Fruit fly (Drosophila melanogaster) whole organism, embryonic: ENCODE results near the gene Pgant7.

Source experiments
- CG10209 ChIP-seq: fragments of 200-800 bp; sonication (Bioruptor generic); optimal IDR thresholded peaks from 3 replicates; lab custom pipeline; 2017; ENCODE audit warnings: missing biosample characterization, mild to moderate bottlenecking, missing genetic modification characterization, missing genetic modification reagents
- CG10654 ChIP-seq: fragments of 200-800 bp; sonication (Bioruptor generic); optimal IDR thresholded peaks from 2 replicates; lab custom pipeline; 2016; ENCODE audit warnings: missing biosample characterization, missing genetic modification characterization
- CG13894 ChIP-seq: fragments of 200-800 bp; sonication (Bioruptor generic); optimal IDR thresholded peaks from 3 replicates; lab custom pipeline; 2018; ENCODE audit warnings: missing biosample characterization, mild to moderate bottlenecking, missing genetic modification characterization, moderate library complexity
- CG14014 ChIP-seq: fragments of 200-800 bp; sonication (Bioruptor generic); IDR thresholded peaks from 2 replicates; pipeline ENCODE4 v1.3.6; 2022; ENCODE audit warnings: missing biosample characterization, missing genetic modification characterization
- CG14441 ChIP-seq: fragments of 200-800 bp; sonication (Bioruptor generic); IDR thresholded peaks from 2 replicates; pipeline ENCODE4 v1.3.6; 2022; ENCODE audit warnings: missing biosample characterization, missing genetic modification characterization
- CG15011 ChIP-seq: fragments of 200-800 bp; sonication (Bioruptor generic); optimal IDR thresholded peaks from 3 replicates; lab custom pipeline; 2018; ENCODE audit warnings: missing biosample characterization, mild to moderate bottlenecking, missing genetic modification characterization
- CG1529 ChIP-seq: fragments of 200-800 bp; sonication (Bioruptor generic); optimal IDR thresholded peaks from 3 replicates; lab custom pipeline; 2018; ENCODE audit warnings: missing biosample characterization, missing genetic modification characterization
- CG15514 ChIP-seq: fragments of 200-800 bp; sonication (Bioruptor generic); optimal IDR thresholded peaks from 3 replicates; lab custom pipeline; 2017; ENCODE audit warnings: missing biosample characterization, missing genetic modification characterization, mild to moderate bottlenecking, moderate library complexity, missing genetic modification reagents
- CG17568 ChIP-seq: fragments of 200-800 bp; sonication (Bioruptor generic); optimal IDR thresholded peaks from 2 replicates; lab custom pipeline; 2018; ENCODE audit warnings: missing biosample characterization, mild to moderate bottlenecking, missing genetic modification characterization, moderate library complexity
- CG2678 ChIP-seq: fragments of 200-800 bp; sonication (Bioruptor generic); optimal IDR thresholded peaks from 3 replicates; lab custom pipeline; 2019; ENCODE audit warnings: missing biosample characterization, mild to moderate bottlenecking, missing genetic modification characterization, moderate library complexity
- CG31224 ChIP-seq: fragments of 200-800 bp; sonication (Bioruptor generic); IDR thresholded peaks from 2 replicates; pipeline ENCODE4 v1.3.6; 2022; ENCODE audit warnings: missing biosample characterization, missing genetic modification characterization
- CG31441 ChIP-seq: fragments of 200-800 bp; sonication (Bioruptor generic); IDR thresholded peaks from 2 replicates; pipeline ENCODE4 v1.3.6; 2022; ENCODE audit warnings: missing biosample characterization, missing genetic modification characterization
- CG3847 ChIP-seq: fragments of 200-800 bp; sonication (Bioruptor generic); IDR thresholded peaks from 2 replicates; pipeline ENCODE4 v1.3.6; 2022; ENCODE audit warnings: missing biosample characterization, missing genetic modification characterization
- CG4730 ChIP-seq: fragments of 200-800 bp; sonication (Bioruptor generic); IDR thresholded peaks from 2 replicates; pipeline ENCODE4 v1.3.6; 2022; ENCODE audit warnings: missing biosample characterization, missing genetic modification characterization
- CG5245 ChIP-seq: fragments of 200-800 bp; sonication (Bioruptor generic); optimal IDR thresholded peaks from 3 replicates; lab custom pipeline; 2016; ENCODE audit warnings: missing biosample characterization, missing genetic modification characterization
- CG7556 ChIP-seq: fragments of 200-800 bp; sonication (Bioruptor generic); optimal IDR thresholded peaks from 2 replicates; lab custom pipeline; 2017; ENCODE audit warnings: missing biosample characterization, mild to moderate bottlenecking, missing genetic modification characterization
- CG7987 ChIP-seq: fragments of 200-800 bp; sonication (Bioruptor generic); optimal IDR thresholded peaks from 2 replicates; lab custom pipeline; 2018; ENCODE audit warnings: missing biosample characterization, mild to moderate bottlenecking, missing genetic modification characterization, moderate library complexity
- CG8359 ChIP-seq: fragments of 200-800 bp; sonication (Bioruptor generic); optimal IDR thresholded peaks from 2 replicates; lab custom pipeline; 2017; ENCODE audit warnings: missing biosample characterization, mild to moderate bottlenecking, missing genetic modification characterization, borderline replicate concordance
- CG9727 ChIP-seq: fragments of 200-800 bp; sonication (Bioruptor generic); optimal IDR thresholded peaks from 3 replicates; lab custom pipeline; 2017; ENCODE audit warnings: missing biosample characterization, mild to moderate bottlenecking, missing genetic modification characterization
- E2f1 ChIP-seq: fragments of 200-800 bp; sonication (Bioruptor generic); IDR thresholded peaks from 2 replicates; pipeline ENCODE4 v1.3.6; 2022; ENCODE audit warnings: missing biosample characterization, missing genetic modification characterization
- Eip74EF ChIP-seq, 2 experiments: fragments of 200-800 bp in 1 of 2; fragments of >200 bp in 1 of 2; sonication (Bioruptor generic) in 1 of 2; optimal IDR thresholded peaks; 2 replicates each; lab custom pipeline; 2017 to 2019; ENCODE audit warnings: missing biosample characterization in 2 of 2, missing genetic modification characterization in 2 of 2, mild to moderate bottlenecking in 1 of 2, moderate library complexity in 1 of 2
- Fer1 ChIP-seq: fragments of 200-800 bp; sonication (Bioruptor generic); optimal IDR thresholded peaks from 2 replicates; lab custom pipeline; 2017; ENCODE audit warnings: missing biosample characterization, mild to moderate bottlenecking, missing genetic modification characterization
- HmgD ChIP-seq: fragments of 200-800 bp; sonication (Bioruptor generic); optimal IDR thresholded peaks from 3 replicates; lab custom pipeline; 2016; ENCODE audit warnings: missing biosample characterization, missing genetic modification characterization
- Hmx ChIP-seq: fragments of 200-800 bp; sonication (Bioruptor generic); optimal IDR thresholded peaks from 2 replicates; lab custom pipeline; 2016; ENCODE audit warnings: missing biosample characterization, missing genetic modification characterization
- Lpt ChIP-seq: fragments of >200 bp; optimal IDR thresholded peaks from 2 replicates; lab custom pipeline; 2018; ENCODE audit warnings: missing biosample characterization, missing genetic modification characterization
- MBD-R2 ChIP-seq: fragments of 200-800 bp; sonication (Bioruptor generic); IDR thresholded peaks from 2 replicates; pipeline ENCODE4 v1.3.6; 2022; ENCODE audit warnings: missing biosample characterization, missing genetic modification characterization
- Meics ChIP-seq: fragments of 200-800 bp; sonication (Bioruptor generic); optimal IDR thresholded peaks from 2 replicates; lab custom pipeline; 2017; ENCODE audit warnings: missing biosample characterization, mild to moderate bottlenecking, missing genetic modification characterization
- Myb ChIP-seq: fragments of 200-800 bp; sonication (Bioruptor generic); optimal IDR thresholded peaks from 2 replicates; lab custom pipeline; 2016; ENCODE audit warnings: missing biosample characterization, missing genetic modification characterization
- NFAT ChIP-seq: fragments of 200-800 bp; sonication (Bioruptor generic); IDR thresholded peaks from 2 replicates; pipeline ENCODE4 v1.3.6; 2022; ENCODE audit warnings: missing biosample characterization, missing genetic modification characterization
- Sox102F ChIP-seq: fragments of 200-800 bp; sonication (Bioruptor generic); optimal IDR thresholded peaks from 2 replicates; lab custom pipeline; 2018; ENCODE audit warnings: missing biosample characterization, mild to moderate bottlenecking, missing genetic modification characterization, moderate library complexity
- Usf ChIP-seq: fragments of 200-800 bp; sonication (Bioruptor generic); optimal IDR thresholded peaks from 2 replicates; lab custom pipeline; 2017; ENCODE audit warnings: missing genotype, missing biosample characterization, missing genetic modification characterization
- Xrp1 ChIP-seq: fragments of 200-800 bp; sonication (Bioruptor generic); IDR thresholded peaks from 2 replicates; pipeline ENCODE4 v1.3.6; 2022; ENCODE audit warnings: missing biosample characterization, missing genetic modification characterization
- ap ChIP-seq: fragments of 200-800 bp; sonication (Bioruptor generic); IDR thresholded peaks from 2 replicates; pipeline ENCODE4 v1.3.6; 2022; ENCODE audit warnings: missing biosample characterization, missing genetic modification characterization
- az2 ChIP-seq: fragments of 200-800 bp; sonication (Bioruptor generic); optimal IDR thresholded peaks from 3 replicates; lab custom pipeline; 2016; ENCODE audit warnings: missing biosample characterization, missing genetic modification characterization
- dm ChIP-seq: fragments of 200-800 bp; sonication (Bioruptor generic); optimal IDR thresholded peaks from 3 replicates; lab custom pipeline; 2016; ENCODE audit warnings: missing biosample characterization, missing genetic modification characterization
- dpn ChIP-seq, 2 experiments: fragments of 200-800 bp; sonication (Bioruptor generic); optimal IDR thresholded peaks; 3 replicates each; lab custom pipeline; 2016; ENCODE audit warnings: missing biosample characterization in 2 of 2, missing genetic modification characterization in 2 of 2
- dysf ChIP-seq: fragments of 200-800 bp; sonication (Bioruptor generic); IDR thresholded peaks from 3 replicates; pipeline ENCODE4 v1.3.6; 2022; ENCODE audit warnings: missing biosample characterization, missing genetic modification characterization
- grn ChIP-seq: fragments of 200-800 bp; sonication (Bioruptor generic); optimal IDR thresholded peaks from 3 replicates; lab custom pipeline; 2017; ENCODE audit warnings: missing biosample characterization, missing genetic modification characterization
- gro ChIP-seq: fragments of 200-800 bp; sonication (Bioruptor generic); optimal IDR thresholded peaks from 2 replicates; lab custom pipeline; 2016; ENCODE audit warnings: missing biosample characterization, missing genetic modification characterization
- kay ChIP-seq: fragments of 200-800 bp; sonication (Bioruptor generic); optimal IDR thresholded peaks from 2 replicates; lab custom pipeline; 2016; ENCODE audit warnings: missing biosample characterization, missing genetic modification characterization
- klu ChIP-seq: fragments of 200-800 bp; sonication (Bioruptor generic); IDR thresholded peaks from 2 replicates; pipeline ENCODE4 v1.3.6; 2022; ENCODE audit warnings: missing biosample characterization, missing genetic modification characterization
- lilli ChIP-seq: fragments of 200-800 bp; sonication (Bioruptor generic); optimal IDR thresholded peaks from 3 replicates; lab custom pipeline; 2016; ENCODE audit warnings: missing biosample characterization, missing genetic modification characterization
- nerfin-1 ChIP-seq: fragments of 200-800 bp; sonication (Bioruptor generic); optimal IDR thresholded peaks from 3 replicates; lab custom pipeline; 2019; ENCODE audit warnings: missing biosample characterization, mild to moderate bottlenecking, missing genetic modification characterization, moderate library complexity
- nerfin-2 ChIP-seq: fragments of 200-800 bp; sonication (Bioruptor generic); IDR thresholded peaks from 2 replicates; pipeline ENCODE4 v1.3.6; 2022; ENCODE audit warnings: missing biosample characterization, missing genetic modification characterization; ENCODE audit not compliant: partially characterized antibody
- p53 ChIP-seq: fragments of 200-800 bp; sonication (Bioruptor generic); optimal IDR thresholded peaks from 2 replicates; lab custom pipeline; 2016; ENCODE audit warnings: missing biosample characterization, missing genetic modification characterization
- pfk ChIP-seq: fragments of 200-800 bp; sonication (Bioruptor generic); optimal IDR thresholded peaks from 2 replicates; lab custom pipeline; 2018; ENCODE audit warnings: missing biosample characterization, mild to moderate bottlenecking, missing genetic modification characterization, moderate library complexity
- so ChIP-seq: fragments of 200-800 bp; sonication (Bioruptor generic); IDR thresholded peaks from 3 replicates; pipeline ENCODE4 v1.3.6; 2022; ENCODE audit warnings: missing biosample characterization, missing genetic modification characterization

Pgant7 gene

dm6 chrX:18504948-18505597 lies 5.3 kb upstream of the Pgant7 start, which contains the start of gene Wnt5 (continued):
- TF ChIP-seq Myb (GFP tag; lab: Kevin White, UChicago) (no peak), pfk (GFP tag; lab: Kevin White, UChicago) (no peak)

dm6 chrX:18494165-18494740 lies 5.5 kb downstream of the Pgant7 start, which contains the start of gene CG15043:
Gene CG15043, minus strand, starts transcription at chrX:18494168.
- TF ChIP-seq Meics (GFP tag; lab: Kevin White, UChicago) = peak; percentile 71
- no peak for TF ChIP-seq CG8359 (GFP tag; lab: Kevin White, UChicago)
- peak; percentile 54; the same call in 1 of the 2 replicates for TF ChIP-seq MBD-R2
- TF ChIP-seq Sox102F (GFP tag; lab: Kevin White, UChicago) = no peak
- TF ChIP-seq dm (GFP tag; lab: Kevin White, UChicago) = no peak
- peak; percentile 39 for TF ChIP-seq CG4730 (GFP tag; lab: Robert Waterston, UW)
- no peak for TF ChIP-seq HmgD
- no peak for TF ChIP-seq az2 (GFP tag; lab: Kevin White, UChicago)
- TF ChIP-seq dysf (GFP tag; lab: Robert Waterston, UW) = peak; percentile 61; the same call in 2 of the 3 replicates
- TF ChIP-seq NFAT (GFP tag; lab: Robert Waterston, UW) = peak; percentile 36; the same call in 1 of the 2 replicates
- no peak for TF ChIP-seq nerfin-2 (GFP tag; lab: Robert Waterston, UW)
- peak; percentile 67 for TF ChIP-seq lilli
- TF ChIP-seq CG2678 = peak; percentile 66
- peak; percentile 12 for TF ChIP-seq CG9727
- no peak for TF ChIP-seq Usf (GFP tag; lab: Kevin White, UChicago)
- peak; percentile 49; the same call in 1 of the 2 replicates for TF ChIP-seq E2f1 (GFP tag; lab: Robert Waterston, UW)
- peak; percentile 62 for TF ChIP-seq CG14441 (GFP tag; lab: Robert Waterston, UW)
- peak in 1 of 2 experiments; percentile 35 for TF ChIP-seq dpn (GFP tag; optimal IDR thresholded peaks at IDR 0.05; lab: Kevin White, UChicago)
- TF ChIP-seq ap (GFP tag; lab: Robert Waterston, UW) = 0 out of 2 replicates have a peak, but pooled peaks have one; percentile 27
- TF ChIP-seq kay (GFP tag; lab: Kevin White, UChicago) = no peak
- peak; percentile 23 for TF ChIP-seq CG10209 (GFP tag; lab: Kevin White, UChicago)
- TF ChIP-seq Hmx = no peak
- peak; percentile 2 for TF ChIP-seq CG13894
- no peak for TF ChIP-seq Lpt (GFP tag; lab: Kevin White, UChicago)
- TF ChIP-seq CG7556 (GFP tag; lab: Kevin White, UChicago) = no peak
- no peak for TF ChIP-seq CG17568
- TF ChIP-seq CG10654 (GFP tag; lab: Kevin White, UChicago) = no peak
- TF ChIP-seq Xrp1 = peak; percentile 38; the same call in 1 of the 2 replicates
- no peak for TF ChIP-seq CG31441
- TF ChIP-seq nerfin-1 (tag; lab: Kevin White, UChicago) = no peak
- no peak for TF ChIP-seq CG1529 (GFP tag; lab: Kevin White, UChicago)
- TF ChIP-seq so (GFP tag; lab: Robert Waterston, UW) = no peak
- TF ChIP-seq Eip74EF (GFP tag; optimal IDR thresholded peaks at IDR 0.05; lab: Kevin White, UChicago) = no peak
- no peak for TF ChIP-seq CG15011 (GFP tag; lab: Kevin White, UChicago)
- TF ChIP-seq CG14014 = no peak
- TF ChIP-seq CG7987 (GFP tag; lab: Kevin White, UChicago) = no peak
- TF ChIP-seq grn (GFP tag; lab: Kevin White, UChicago) = peak; percentile 14
- peak; percentile 37 for TF ChIP-seq CG15514 (GFP tag; lab: Kevin White, UChicago)
- no peak for TF ChIP-seq p53 (GFP tag; lab: Kevin White, UChicago)
- 0 out of 2 replicates have a peak, but pooled peaks have one; percentile 31 for TF ChIP-seq CG31224 (GFP tag; lab: Robert Waterston, UW)
- peak; percentile 52; the same call in 1 of the 2 replicates for TF ChIP-seq CG3847 (GFP tag; lab: Robert Waterston, UW)
- TF ChIP-seq gro (GFP tag; lab: Kevin White, UChicago) = peak; percentile 24
- peak; percentile 41 for TF ChIP-seq Fer1 (GFP tag; lab: Kevin White, UChicago)
- no peak for TF ChIP-seq CG5245 (GFP tag; lab: Kevin White, UChicago)
- 0 out of 2 replicates have a peak, but pooled peaks have one; percentile 14 for TF ChIP-seq klu
